Fruit fly (Drosophila melanogaster): ENCODE data around the gene PpD3.

Gene PpD3

dm6 chr3R:9783240-9783917 lies 35.7 kb downstream of the PpD3 start (continued):
- TF ChIP-seq Eip74EF (GFP tag; optimal IDR thresholded peaks at IDR 0.05) (no peak), CG11723 (GFP tag; optimal IDR thresholded peaks at IDR 0.05) (no peak), pros (GFP tag; optimal IDR thresholded peaks at IDR 0.05) (no peak), CG7271 (tag; optimal IDR thresholded peaks at IDR 0.05) (no peak), so (GFP tag; IDR thresholded peaks at IDR 0.05) (0 out of 3 replicates have a peak, but pooled peaks have one; percentile 25), esg (GFP tag; conservative IDR thresholded peaks at IDR 0.05) (no peak), PHDP (tag; optimal IDR thresholded peaks at IDR 0.05) (peak; percentile 26), usp (GFP tag; optimal IDR thresholded peaks at IDR 0.05) (no peak), CG17385 (GFP tag; optimal IDR thresholded peaks at IDR 0.05) (no peak), CG9817 (tag; optimal IDR thresholded peaks at IDR 0.05) (no peak), gem (tag; optimal IDR thresholded peaks at IDR 0.05) (peak; percentile 73), Dek (tag; optimal IDR thresholded peaks at IDR 0.05) (peak; percentile 9), dmrt99B (tag; optimal IDR thresholded peaks at IDR 0.05) (peak; percentile 34), nmo (GFP tag; optimal IDR thresholded peaks at IDR 0.05) (peak; percentile 5), CG9609 (GFP tag; optimal IDR thresholded peaks at IDR 0.05) (no peak), NC2α (GFP tag; optimal IDR thresholded peaks at IDR 0.05) (no peak), CG12104 (GFP tag; optimal IDR thresholded peaks at IDR 0.05) (no peak), CG7839 (tag; optimal IDR thresholded peaks at IDR 0.05) (peak; percentile 41), Bgb (GFP tag; IDR thresholded peaks at IDR 0.05; ENCODE audit: partially characterized antibody) (peak; percentile 21; the same call in 1 of the 2 replicates), phol (tag; optimal IDR thresholded peaks at IDR 0.05) (peak; percentile 16), CG11696 (GFP tag; IDR thresholded peaks at IDR 0.05) (peak; percentile 79), CG1792 (GFP tag; optimal IDR thresholded peaks at IDR 0.05) (no peak), Lhr (GFP tag; optimal IDR thresholded peaks at IDR 0.05) (no peak), CG1024 (GFP tag; IDR thresholded peaks at IDR 0.05) (no peak), CG7963 (GFP tag; IDR thresholded peaks at IDR 0.05; ENCODE audit: partially characterized antibody) (no peak), Dad (GFP tag; optimal IDR thresholded peaks at IDR 0.05) (no peak), cwo (GFP tag; optimal IDR thresholded peaks at IDR 0.05) (no peak), CG14860 (GFP tag; IDR thresholded peaks at IDR 0.05; ENCODE audit: partially characterized antibody) (no peak), sima (GFP tag; optimal IDR thresholded peaks at IDR 0.05) (no peak), Dip2 (GFP tag; IDR thresholded peaks at IDR 0.05) (no peak), zf30C (GFP tag; optimal IDR thresholded peaks at IDR 0.05) (no peak), CG13287 (GFP tag; IDR thresholded peaks at IDR 0.05; ENCODE audit: partially characterized antibody) (no peak), dmrt11E (tag; optimal IDR thresholded peaks at IDR 0.05) (peak; percentile 2), Ptx1 (GFP tag; IDR thresholded peaks at IDR 0.05) (peak; percentile 16; the same call in 1 of the 2 replicates), CG3281 (GFP tag; optimal IDR thresholded peaks at IDR 0.05) (no peak), MBD-R2 (GFP tag; IDR thresholded peaks at IDR 0.05) (no peak), chm (GFP tag; IDR thresholded peaks at IDR 0.05) (no peak), grau (tag; optimal IDR thresholded peaks at IDR 0.05) (peak; percentile 15), CG34422 (GFP tag; IDR thresholded peaks at IDR 0.05) (no peak), Dp (GFP tag; optimal IDR thresholded peaks at IDR 0.05) (no peak), CG13424 (tag; optimal IDR thresholded peaks at IDR 0.05) (no peak), Hey (tag; optimal IDR thresholded peaks at IDR 0.05) (no peak), CG18599 (GFP tag; optimal IDR thresholded peaks at IDR 0.05) (peak; percentile 7), Sox102F (GFP tag; optimal IDR thresholded peaks at IDR 0.05) (peak; percentile 25), eve (GFP tag; optimal IDR thresholded peaks at IDR 0.05) (no peak), tap (tag; optimal IDR thresholded peaks at IDR 0.05) (peak; percentile 14), CoRest (tag; optimal IDR thresholded peaks at IDR 0.05) (no peak), CG34224 (GFP tag; IDR thresholded peaks at IDR 0.05; ENCODE audit: partially characterized antibody) (no peak)

Data from whole organism, embryonic.